Worm (Caenorhabditis elegans) whole organism, young adult: ENCODE data around the gene C36E8.4.
A peak's percentile ranks its signal among the peaks of the same experiment; 100 is the strongest.

ENCODE experiments used
- B0019.2 ChIP-seq: fragments of 200-800 bp; sonication (Bioruptor generic); conservative IDR thresholded peaks from 2 replicates; pipeline ENCODE4 v1.3.6; 2022; ENCODE audit warnings: missing genetic modification reagents, missing genetic modification characterization, missing compliant biosample characterization
- B0035.1 ChIP-seq: sonication (generic microtip); optimal IDR thresholded peaks from 2 replicates; lab custom pipeline; 2016; ENCODE audit warnings: missing genetic modification characterization, mild to moderate bottlenecking, missing compliant biosample characterization, missing genotype, missing genetic modification reagents
- C17E4.6 ChIP-seq: fragments of 200-800 bp; sonication (Bioruptor generic); IDR thresholded peaks from 2 replicates; pipeline ENCODE4 v1.3.6; 2022; ENCODE audit warnings: missing genetic modification reagents, missing genetic modification characterization, missing compliant biosample characterization
- F23B12.7 ChIP-seq: sonication (generic microtip); optimal IDR thresholded peaks from 2 replicates; lab custom pipeline; 2017; ENCODE audit warnings: missing genetic modification characterization, mild to moderate bottlenecking, missing compliant biosample characterization, antibody characterized with exemption, moderate library complexity; ENCODE audit not compliant: insufficient read depth
- F37B4.10 ChIP-seq: fragments of 200-800 bp; sonication (Bioruptor generic); IDR thresholded peaks from 2 replicates; pipeline ENCODE4 v1.3.6; 2022; ENCODE audit warnings: missing genetic modification characterization, missing compliant biosample characterization
- F39B2.1 ChIP-seq: fragments of 200-800 bp; sonication (Bioruptor generic); IDR thresholded peaks from 2 replicates; pipeline ENCODE4 v1.3.6; 2022; ENCODE audit warnings: missing genetic modification reagents, missing genetic modification characterization, missing compliant biosample characterization
- F52B5.7 ChIP-seq: sonication (generic microtip); optimal IDR thresholded peaks from 2 replicates; lab custom pipeline; 2016; ENCODE audit warnings: mild to moderate bottlenecking, missing genetic modification characterization, missing compliant biosample characterization
- F57A8.1 ChIP-seq: fragments of 200-800 bp; sonication (Bioruptor generic); optimal IDR thresholded peaks from 2 replicates; lab custom pipeline; 2018; ENCODE audit warnings: mild to moderate bottlenecking, missing genetic modification characterization, moderate library complexity, missing compliant biosample characterization
- K12H6.12 ChIP-seq: fragments of 200-800 bp; sonication (Bioruptor generic); optimal IDR thresholded peaks from 2 replicates; lab custom pipeline; 2018; ENCODE audit warnings: mild to moderate bottlenecking, missing genetic modification characterization, missing compliant biosample characterization
- Y53F4B.3 ChIP-seq: fragments of 200-800 bp; sonication (Bioruptor generic); IDR thresholded peaks from 2 replicates; pipeline ENCODE4 v1.3.6; 2022; ENCODE audit warnings: missing genetic modification reagents, missing genetic modification characterization, missing compliant biosample characterization
- Y56A3A.18 ChIP-seq: fragments of 200-800 bp; sonication (Bioruptor generic); IDR thresholded peaks from 2 replicates; pipeline ENCODE4 v1.3.6; 2022; ENCODE audit warnings: missing genetic modification reagents, missing genetic modification characterization, missing compliant biosample characterization
- ama-1 ChIP-seq, 3 experiments: fragments of 150-350 bp in 1 of 3; sonication (generic microtip) in 2 of 3; optimal IDR thresholded peaks; 2 replicates each; lab custom pipeline; 2014 to 2018; ENCODE audit warnings: missing biosample characterization in 2 of 3, missing genetic modification characterization in 2 of 3, missing genetic modification reagents in 2 of 3
- aptf-2 ChIP-seq: fragments of 200-800 bp; sonication (Bioruptor generic); conservative IDR thresholded peaks from 2 replicates; pipeline ENCODE4 v1.3.6; 2022; ENCODE audit warnings: missing genetic modification reagents, missing genetic modification characterization, missing compliant biosample characterization
- attf-5 ChIP-seq: fragments of 200-800 bp; sonication (Bioruptor generic); optimal IDR thresholded peaks from 2 replicates; lab custom pipeline; 2018; ENCODE audit warnings: mild to moderate bottlenecking, missing genetic modification characterization, missing compliant biosample characterization
- ceh-27 ChIP-seq: fragments of 200-800 bp; sonication (Bioruptor generic); optimal IDR thresholded peaks from 2 replicates; lab custom pipeline; 2018; ENCODE audit warnings: mild to moderate bottlenecking, missing genetic modification characterization, moderate library complexity, missing compliant biosample characterization
- ceh-40 ChIP-seq: fragments of 200-800 bp; sonication (Bioruptor generic); IDR thresholded peaks from 2 replicates; pipeline ENCODE4 v1.3.6; 2022; ENCODE audit warnings: missing genetic modification characterization, missing compliant biosample characterization
- ceh-79 ChIP-seq: sonication (generic microtip); optimal IDR thresholded peaks from 2 replicates; lab custom pipeline; 2017; ENCODE audit warnings: mild to moderate bottlenecking, missing genetic modification characterization, missing compliant biosample characterization
- chd-7 ChIP-seq: sonication (generic microtip); optimal IDR thresholded peaks from 2 replicates; lab custom pipeline; 2016; ENCODE audit warnings: mild to moderate bottlenecking, missing genetic modification characterization, moderate library complexity, missing compliant biosample characterization
- die-1 ChIP-seq: sonication (generic microtip); optimal IDR thresholded peaks from 2 replicates; lab custom pipeline; 2016; ENCODE audit warnings: missing genotype, mild to moderate bottlenecking, missing genetic modification characterization, missing compliant biosample characterization
- dox-1 ChIP-seq: fragments of 200-800 bp; sonication (Bioruptor generic); IDR thresholded peaks from 2 replicates; pipeline ENCODE4 v1.3.6; 2022; ENCODE audit warnings: missing genetic modification reagents, missing genetic modification characterization, missing compliant biosample characterization
- egl-44 ChIP-seq: fragments of 200-800 bp; sonication (Bioruptor generic); IDR thresholded peaks from 2 replicates; pipeline ENCODE4 v1.3.6; 2022; ENCODE audit warnings: missing genetic modification reagents, missing genetic modification characterization, missing compliant biosample characterization
- gei-17 ChIP-seq: fragments of 200-800 bp; sonication (Bioruptor generic); optimal IDR thresholded peaks from 2 replicates; lab custom pipeline; 2018; ENCODE audit warnings: mild to moderate bottlenecking, missing genetic modification characterization, missing compliant biosample characterization
- hlh-12 ChIP-seq: sonication (generic microtip); optimal IDR thresholded peaks from 2 replicates; lab custom pipeline; 2016; ENCODE audit warnings: missing genetic modification characterization, missing compliant biosample characterization
- hsf-1 ChIP-seq: fragments of 200-800 bp; sonication (Bioruptor generic); IDR thresholded peaks from 2 replicates; pipeline ENCODE4 v1.3.6; 2022; ENCODE audit warnings: missing genetic modification reagents, missing genetic modification characterization, missing compliant biosample characterization
- let-607 ChIP-seq, 2 experiments: fragments of 200-800 bp in 1 of 2; sonication (Bioruptor generic) in 1 of 2; sonication (generic microtip) in 1 of 2; optimal IDR thresholded peaks; 2 replicates each; lab custom pipeline; 2016 to 2018; ENCODE audit warnings: mild to moderate bottlenecking in 2 of 2, missing compliant biosample characterization in 2 of 2, missing genetic modification characterization in 2 of 2, moderate library complexity in 2 of 2, missing genotype in 1 of 2
- lin-40 ChIP-seq: sonication (generic microtip); optimal IDR thresholded peaks from 2 replicates; lab custom pipeline; 2016; ENCODE audit warnings: missing genetic modification characterization, mild to moderate bottlenecking, missing compliant biosample characterization, missing genotype, missing genetic modification reagents
- lin-54 ChIP-seq: fragments of 200-800 bp; sonication (Bioruptor generic); optimal IDR thresholded peaks from 2 replicates; lab custom pipeline; 2018; ENCODE audit warnings: mild to moderate bottlenecking, missing genetic modification characterization, missing compliant biosample characterization
- lsl-1 ChIP-seq: fragments of 200-800 bp; sonication (Bioruptor generic); optimal IDR thresholded peaks from 2 replicates; lab custom pipeline; 2018; ENCODE audit warnings: mild to moderate bottlenecking, missing genetic modification characterization, moderate library complexity, missing compliant biosample characterization
- madf-10 ChIP-seq: sonication (generic microtip); optimal IDR thresholded peaks from 2 replicates; lab custom pipeline; 2016; ENCODE audit warnings: mild to moderate bottlenecking, missing genetic modification characterization, missing compliant biosample characterization
- madf-3 ChIP-seq: fragments of 200-800 bp; sonication (Bioruptor generic); IDR thresholded peaks from 2 replicates; pipeline ENCODE4 v1.3.6; 2022; ENCODE audit warnings: missing genetic modification reagents, missing genetic modification characterization, missing compliant biosample characterization
- madf-6 ChIP-seq: fragments of 200-800 bp; sonication (Bioruptor generic); IDR thresholded peaks from 2 replicates; pipeline ENCODE4 v1.3.6; 2022; ENCODE audit warnings: missing genetic modification reagents, missing genetic modification characterization, missing compliant biosample characterization
- mcd-1 ChIP-seq: fragments of 200-800 bp; sonication (Bioruptor generic); IDR thresholded peaks from 2 replicates; pipeline ENCODE4 v1.3.6; 2022; ENCODE audit warnings: missing genetic modification reagents, missing genetic modification characterization, missing compliant biosample characterization
- nfya-2 ChIP-seq: fragments of 200-800 bp; sonication (Bioruptor generic); IDR thresholded peaks from 2 replicates; pipeline ENCODE4 v1.3.6; 2022; ENCODE audit warnings: missing genetic modification reagents, missing genetic modification characterization, missing compliant biosample characterization
- nhr-120 ChIP-seq: fragments of 200-800 bp; sonication (Bioruptor generic); IDR thresholded peaks from 2 replicates; pipeline ENCODE4 v1.3.6; 2022; ENCODE audit warnings: missing genetic modification characterization, missing compliant biosample characterization
- nhr-179 ChIP-seq: sonication (generic microtip); optimal IDR thresholded peaks from 2 replicates; lab custom pipeline; 2016; ENCODE audit warnings: mild to moderate bottlenecking, missing genetic modification characterization, missing compliant biosample characterization
- pha-4 ChIP-seq: fragments of 150-350 bp; sonication (generic microtip); optimal IDR thresholded peaks from 2 replicates; lab custom pipeline; 2014; ENCODE audit warnings: missing biosample characterization, missing genetic modification reagents, missing genetic modification characterization
- sdz-38 ChIP-seq: sonication (generic microtip); optimal IDR thresholded peaks from 2 replicates; lab custom pipeline; 2016; ENCODE audit warnings: missing genotype, missing genetic modification characterization, missing compliant biosample characterization
- sea-2 ChIP-seq: fragments of 200-800 bp; sonication (Bioruptor generic); IDR thresholded peaks from 2 replicates; pipeline ENCODE4 v1.3.6; 2022; ENCODE audit warnings: missing genetic modification characterization, missing compliant biosample characterization
- snpc-4 ChIP-seq, 5 experiments: fragments of 150-350 bp in 1 of 5; sonication (generic microtip) in 4 of 5; optimal IDR thresholded peaks; 2 replicates each; lab custom pipeline; 2014 to 2018; ENCODE audit warnings: missing genetic modification characterization in 5 of 5, missing biosample characterization in 3 of 5, antibody characterized with exemption in 2 of 5, mild to moderate bottlenecking in 2 of 5, missing compliant biosample characterization in 2 of 5, missing genotype in 2 of 5, moderate library complexity in 2 of 5, missing genetic modification reagents in 1 of 5
- unc-130 ChIP-seq: sonication (generic microtip); optimal IDR thresholded peaks from 2 replicates; lab custom pipeline; 2016; ENCODE audit warnings: missing genetic modification reagents, missing genetic modification characterization, missing compliant biosample characterization
- zim-3 ChIP-seq: sonication (generic microtip); optimal IDR thresholded peaks from 2 replicates; lab custom pipeline; 2017; ENCODE audit warnings: mild to moderate bottlenecking, missing genetic modification characterization, moderate library complexity, missing compliant biosample characterization
- ztf-25 ChIP-seq: fragments of 200-800 bp; sonication (Bioruptor generic); IDR thresholded peaks from 2 replicates; pipeline ENCODE4 v1.3.6; 2022; ENCODE audit warnings: missing genetic modification reagents, missing genetic modification characterization, missing compliant biosample characterization
- ztf-28 ChIP-seq: fragments of 200-800 bp; sonication (Bioruptor generic); IDR thresholded peaks from 2 replicates; pipeline ENCODE4 v1.3.6; 2022; ENCODE audit warnings: missing genetic modification reagents, missing genetic modification characterization, missing compliant biosample characterization

Gene C36E8.4

DNA sequence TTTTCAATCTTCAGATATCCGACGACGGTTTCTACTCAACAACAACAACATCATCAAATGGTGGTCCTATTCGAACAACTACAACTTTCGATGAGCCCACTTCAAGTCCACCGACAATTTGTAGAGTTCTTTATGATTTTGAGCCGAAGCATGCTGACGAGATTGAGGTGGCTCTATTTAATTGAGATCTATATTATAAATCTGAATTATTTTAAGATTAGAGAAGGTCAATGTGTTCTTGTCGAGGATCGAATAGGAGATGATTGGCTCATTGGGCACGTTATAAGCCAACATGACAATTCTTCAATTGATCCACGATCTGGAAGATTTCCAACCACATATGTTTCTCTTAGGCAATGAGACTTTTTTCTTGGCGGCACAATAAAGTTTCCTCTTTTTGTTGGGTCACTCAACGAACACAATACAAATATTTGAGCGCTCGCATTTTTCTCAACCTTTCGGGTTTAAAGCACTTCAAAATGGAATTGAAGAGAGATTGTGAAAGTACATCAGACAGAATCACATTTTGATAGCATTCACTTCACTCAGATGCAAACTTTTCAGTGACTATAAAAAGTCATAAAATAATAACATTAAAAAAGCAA lies 3.3 kb downstream of the C36E8.4 start (continued):
- TF ChIP-seq K12H6.12 (tag; lab: Kevin White, UChicago) (peak; percentile 25), unc-130 (peak; percentile 92), C17E4.6 (GFP tag; lab: Robert Waterston, UW) (peak; percentile 72; the same call in 1 of the 2 replicates), F23B12.7 (peak; percentile 40), egl-44 (GFP tag; lab: Robert Waterston, UW) (peak; percentile 63), die-1 (tag; lab: Kevin White, UChicago) (peak; percentile 73), hsf-1 (GFP tag; lab: Robert Waterston, UW) (peak; percentile 86), lsl-1 (GFP tag; lab: Kevin White, UChicago) (peak; percentile 7), B0019.2 (GFP tag; lab: Robert Waterston, UW) (0 out of 2 replicates have a peak, but pooled peaks have one; percentile 50), mcd-1 (GFP tag; lab: Robert Waterston, UW) (0 out of 2 replicates have a peak, but pooled peaks have one; percentile 9), chd-7 (peak; percentile 83), ceh-27 (peak; percentile 19), sea-2 (no peak), let-607 (tag; optimal IDR thresholded peaks at IDR 0.05; lab: Kevin White, UChicago) (peak in 1 of 2 experiments; percentile 9), B0035.1 (tag; lab: Kevin White, UChicago) (peak; percentile 17), attf-5 (GFP tag; lab: Kevin White, UChicago) (peak; percentile 3), F37B4.10 (GFP tag; lab: Robert Waterston, UW) (0 out of 2 replicates have a peak, but pooled peaks have one; percentile 64), lin-54 (GFP tag; lab: Kevin White, UChicago) (peak; percentile 66), pha-4 (tag; lab: Kevin White, UChicago) (no peak), ceh-40 (GFP tag; lab: Robert Waterston, UW) (no peak), lin-40 (tag; lab: Kevin White, UChicago) (peak; percentile 54), ztf-28 (GFP tag; lab: Robert Waterston, UW) (no peak), nhr-120 (GFP tag; lab: Robert Waterston, UW) (no peak), madf-6 (GFP tag; lab: Robert Waterston, UW) (peak; percentile 79), ceh-79 (tag; lab: Kevin White, UChicago) (peak; percentile 80)

DNA sequence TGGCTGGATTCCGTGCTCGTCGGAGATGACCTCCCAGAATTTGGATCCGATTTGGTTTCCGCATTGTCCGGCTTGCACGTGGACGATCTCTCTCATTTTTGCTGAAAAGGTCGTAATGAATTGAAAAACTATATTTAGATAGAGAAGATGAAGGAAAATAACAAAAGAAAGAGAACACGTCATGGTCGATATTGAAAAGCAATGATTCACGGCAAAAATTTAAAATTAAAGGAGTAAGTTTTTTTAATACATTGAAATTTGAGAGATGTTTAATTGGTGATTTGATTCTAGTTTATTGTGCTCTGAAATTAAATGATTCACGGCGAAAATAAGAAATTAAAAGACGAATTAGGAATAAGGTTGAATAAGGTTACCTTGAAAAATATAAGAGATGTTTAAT lies 5.4 kb downstream of the C36E8.4 start, which contains the start of gene tbb-2:
TSS of gene tbb-2 (minus strand) at position 101 of the 400 bp plus-strand sequence.
- TF ChIP-seq F39B2.1: no peak
- 0 out of 2 replicates have a peak, but pooled peaks have one; percentile 14 for TF ChIP-seq madf-3

DNA sequence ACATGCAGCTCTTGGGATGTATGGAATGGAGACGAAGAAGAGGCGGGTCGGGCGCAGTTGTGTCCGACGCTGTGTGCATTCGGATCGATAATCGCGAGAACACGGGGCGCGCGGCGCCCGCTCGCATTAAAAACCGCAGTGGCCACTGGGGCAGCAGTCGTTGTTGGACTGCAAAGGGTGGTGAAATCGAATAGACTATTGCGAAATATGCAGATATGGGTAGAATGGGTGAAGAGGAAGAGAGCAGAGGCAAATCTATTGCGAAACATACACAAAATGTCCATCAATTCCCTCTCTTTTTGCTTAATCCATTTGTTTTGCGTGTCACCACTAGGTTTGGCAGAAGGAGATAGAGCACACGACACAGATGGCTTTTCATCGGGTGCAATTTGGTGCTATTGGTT lies 6.0 kb downstream of the C36E8.4 start:
- no peak for TF ChIP-seq F57A8.1
- no peak for TF ChIP-seq Y56A3A.18 (GFP tag; lab: Robert Waterston, UW)
- TF ChIP-seq Y53F4B.3 (GFP tag; lab: Robert Waterston, UW): no peak
- TF ChIP-seq die-1 (tag; lab: Kevin White, UChicago): no peak
- TF ChIP-seq K12H6.12 (tag; lab: Kevin White, UChicago): peak; percentile 83
- TF ChIP-seq hsf-1 (GFP tag; lab: Robert Waterston, UW): no peak
- TF ChIP-seq gei-17 (GFP tag; lab: Kevin White, UChicago): no peak
- TF ChIP-seq nfya-2: no peak
- TF ChIP-seq F52B5.7 (tag; lab: Kevin White, UChicago): no peak
- TF ChIP-seq dox-1 (GFP tag; lab: Robert Waterston, UW): peak; percentile 51; the same call in 1 of the 2 replicates
- no peak for TF ChIP-seq nhr-179
- TF ChIP-seq snpc-4 (GFP tag; optimal IDR thresholded peaks at IDR 0.05; lab: Kevin White, UChicago): peak; percentile 17
- peak in 3 of 4 experiments; percentile 27 to 61 (median 41) for TF ChIP-seq snpc-4 (tag; optimal IDR thresholded peaks at IDR 0.05; lab: Kevin White, UChicago)
- no peak for TF ChIP-seq zim-3 (tag; lab: Kevin White, UChicago)
- TF ChIP-seq ztf-25 (GFP tag; lab: Robert Waterston, UW): no peak
- TF ChIP-seq sdz-38 (tag; lab: Kevin White, UChicago): no peak
- TF ChIP-seq ama-1 (optimal IDR thresholded peaks at IDR 0.05; lab: Kevin White, UChicago): peak; percentile 41
- TF ChIP-seq ama-1 (GFP tag; optimal IDR thresholded peaks at IDR 0.05; lab: Kevin White, UChicago): no peak
- TF ChIP-seq hlh-12 (tag; lab: Kevin White, UChicago): no peak
- no peak for TF ChIP-seq madf-3
- TF ChIP-seq madf-6 (GFP tag; lab: Robert Waterston, UW): no peak
- TF ChIP-seq madf-10: peak; percentile 78
- no peak for TF ChIP-seq lsl-1 (GFP tag; lab: Kevin White, UChicago)
- TF ChIP-seq aptf-2 (GFP tag; lab: Robert Waterston, UW): no peak
